Fruit fly (Drosophila melanogaster) whole organism, embryonic: ENCODE data around the gene CheA7a.

Experiments used
- Adf1 ChIP-seq: fragments of 200-800 bp; sonication (Bioruptor generic); IDR thresholded peaks from 2 replicates; pipeline ENCODE4 v1.3.6; 2022; ENCODE audit warnings: missing biosample characterization, missing genetic modification characterization
- CG11696 ChIP-seq: fragments of 200-800 bp; sonication (Bioruptor generic); IDR thresholded peaks from 2 replicates; pipeline ENCODE4 v1.3.6; 2022; ENCODE audit warnings: missing biosample characterization, missing genetic modification characterization
- CG12155 ChIP-seq: fragments of 200-800 bp; sonication (Bioruptor generic); optimal IDR thresholded peaks from 3 replicates; lab custom pipeline; 2016; ENCODE audit warnings: missing biosample characterization, missing genetic modification characterization
- CG12236 ChIP-seq: fragments of 200-800 bp; sonication (Bioruptor generic); optimal IDR thresholded peaks from 2 replicates; lab custom pipeline; 2016; ENCODE audit warnings: missing biosample characterization, missing genetic modification characterization
- CG13624 ChIP-seq: fragments of 200-800 bp; sonication (Bioruptor generic); optimal IDR thresholded peaks from 2 replicates; lab custom pipeline; 2016; ENCODE audit warnings: missing biosample characterization, missing genetic modification characterization
- CG17361 ChIP-seq: fragments of 200-800 bp; sonication (Bioruptor generic); IDR thresholded peaks from 3 replicates; pipeline ENCODE4 v1.3.6; 2022; ENCODE audit warnings: missing biosample characterization, missing genetic modification characterization
- CG1792 ChIP-seq: fragments of 200-800 bp; sonication (Bioruptor generic); optimal IDR thresholded peaks from 2 replicates; lab custom pipeline; 2016; ENCODE audit warnings: missing biosample characterization, missing genetic modification characterization
- CG18011 ChIP-seq: fragments of 200-800 bp; sonication (Bioruptor generic); optimal IDR thresholded peaks from 2 replicates; lab custom pipeline; 2017; ENCODE audit warnings: missing biosample characterization, missing genetic modification characterization, mild to moderate bottlenecking, moderate library complexity, missing genotype
- CG32772 ChIP-seq: fragments of 200-800 bp; sonication (Bioruptor generic); IDR thresholded peaks from 2 replicates; pipeline ENCODE4 v1.3.6; 2022; ENCODE audit warnings: missing biosample characterization, missing genetic modification characterization
- CG33557 ChIP-seq: fragments of 200-800 bp; sonication (Bioruptor generic); optimal IDR thresholded peaks from 2 replicates; lab custom pipeline; 2019; ENCODE audit warnings: missing biosample characterization, mild to moderate bottlenecking, missing genetic modification characterization, moderate library complexity
- CG3995 ChIP-seq: fragments of 200-800 bp; sonication (Bioruptor generic); optimal IDR thresholded peaks from 3 replicates; lab custom pipeline; 2016; ENCODE audit warnings: missing biosample characterization, missing genetic modification characterization
- CG4360 ChIP-seq: fragments of 200-800 bp; sonication (Bioruptor generic); IDR thresholded peaks from 2 replicates; pipeline ENCODE4 v1.3.6; 2022; ENCODE audit warnings: missing biosample characterization, missing genetic modification characterization
- CG6683 ChIP-seq: fragments of 200-800 bp; sonication (Bioruptor generic); optimal IDR thresholded peaks from 2 replicates; lab custom pipeline; 2017; ENCODE audit warnings: missing biosample characterization, mild to moderate bottlenecking, missing genetic modification characterization, missing genetic modification reagents
- CG6689 ChIP-seq: fragments of 200-800 bp; sonication (Bioruptor generic); IDR thresholded peaks from 2 replicates; pipeline ENCODE4 v1.3.6; 2022; ENCODE audit warnings: missing biosample characterization, missing genetic modification characterization
- CG6854 ChIP-seq: fragments of 200-800 bp; sonication (Bioruptor generic); optimal IDR thresholded peaks from 3 replicates; lab custom pipeline; 2017; ENCODE audit warnings: missing biosample characterization, mild to moderate bottlenecking, missing genetic modification characterization
- CG7839 ChIP-seq: fragments of 200-800 bp; sonication (Bioruptor generic); optimal IDR thresholded peaks from 3 replicates; lab custom pipeline; 2018; ENCODE audit warnings: missing biosample characterization, mild to moderate bottlenecking, missing genetic modification characterization, moderate library complexity
- CG8944 ChIP-seq: fragments of 200-800 bp; sonication (Bioruptor generic); optimal IDR thresholded peaks from 3 replicates; lab custom pipeline; 2016; ENCODE audit warnings: missing biosample characterization, missing genetic modification characterization
- CG9215 ChIP-seq: fragments of 200-800 bp; sonication (Bioruptor generic); IDR thresholded peaks from 2 replicates; pipeline ENCODE4 v1.3.6; 2022; ENCODE audit warnings: missing biosample characterization, missing genetic modification characterization
- CG9437 ChIP-seq: fragments of 200-800 bp; sonication (Bioruptor generic); optimal IDR thresholded peaks from 2 replicates; lab custom pipeline; 2018; ENCODE audit warnings: missing biosample characterization, mild to moderate bottlenecking, missing genetic modification characterization
- CTCF ChIP-seq: fragments of 200-800 bp; sonication (Bioruptor generic); optimal IDR thresholded peaks from 2 replicates; lab custom pipeline; 2017; ENCODE audit warnings: missing biosample characterization, mild to moderate bottlenecking, missing genetic modification characterization, moderate library complexity
- Elba2 ChIP-seq: fragments of 200-800 bp; sonication (Bioruptor generic); optimal IDR thresholded peaks from 3 replicates; lab custom pipeline; 2016; ENCODE audit warnings: missing biosample characterization, missing genetic modification characterization
- Ets65A ChIP-seq: fragments of 200-800 bp; sonication (Bioruptor generic); peaks from one replicate; lab custom pipeline; 2016; ENCODE audit warnings: missing biosample characterization, missing genetic modification characterization
- Gsc ChIP-seq: fragments of 200-800 bp; sonication (Bioruptor generic); IDR thresholded peaks from 2 replicates; pipeline ENCODE4 v1.3.6; 2022; ENCODE audit warnings: missing biosample characterization, missing genetic modification characterization
- HLH4C ChIP-seq: fragments of 200-800 bp; sonication (Bioruptor generic); IDR thresholded peaks from 3 replicates; pipeline ENCODE4 v1.3.6; 2022; ENCODE audit warnings: missing biosample characterization, missing genetic modification characterization; ENCODE audit not compliant: partially characterized antibody
- Hr51 ChIP-seq, 2 experiments: fragments of 200-800 bp; sonication (Bioruptor generic); optimal IDR thresholded peaks; 2 replicates in 1 of 2; 3 replicates in 1 of 2; lab custom pipeline; 2016 to 2018; ENCODE audit warnings: missing biosample characterization in 2 of 2, missing genetic modification characterization in 2 of 2, mild to moderate bottlenecking in 1 of 2, moderate library complexity in 1 of 2
- Lhr ChIP-seq: fragments of 200-800 bp; sonication (Bioruptor generic); optimal IDR thresholded peaks from 3 replicates; lab custom pipeline; 2017; ENCODE audit warnings: mild to moderate bottlenecking, missing biosample characterization, missing genetic modification reagents, missing genetic modification characterization
- MBD-R2 ChIP-seq: fragments of 200-800 bp; sonication (Bioruptor generic); IDR thresholded peaks from 2 replicates; pipeline ENCODE4 v1.3.6; 2022; ENCODE audit warnings: missing biosample characterization, missing genetic modification characterization
- Oli ChIP-seq: fragments of 200-800 bp; sonication (Bioruptor generic); optimal IDR thresholded peaks from 2 replicates; lab custom pipeline; 2018; ENCODE audit warnings: missing biosample characterization, mild to moderate bottlenecking, missing genetic modification characterization, moderate library complexity
- Optix ChIP-seq: fragments of 200-800 bp; sonication (Bioruptor generic); IDR thresholded peaks from 3 replicates; pipeline ENCODE4 v1.3.6; 2022; ENCODE audit warnings: missing biosample characterization, missing genetic modification characterization
- Sin3A ChIP-seq: fragments of >200 bp; optimal IDR thresholded peaks from 2 replicates; lab custom pipeline; 2018
- Spps ChIP-seq: fragments of 200-800 bp; sonication (Bioruptor generic); optimal IDR thresholded peaks from 2 replicates; lab custom pipeline; 2018; ENCODE audit warnings: missing biosample characterization, mild to moderate bottlenecking, missing genetic modification characterization
- Xbp1 ChIP-seq: fragments of 200-800 bp; sonication (Bioruptor generic); optimal IDR thresholded peaks from 3 replicates; lab custom pipeline; 2016; ENCODE audit warnings: missing biosample characterization, mild to moderate bottlenecking, missing genetic modification characterization
- ac ChIP-seq: fragments of 200-800 bp; sonication (Bioruptor generic); optimal IDR thresholded peaks from 3 replicates; lab custom pipeline; 2017; ENCODE audit warnings: missing biosample characterization, mild to moderate bottlenecking, missing genetic modification characterization
- ato ChIP-seq: fragments of 200-800 bp; sonication (Bioruptor generic); IDR thresholded peaks from 2 replicates; pipeline ENCODE4 v1.3.6; 2022; ENCODE audit warnings: missing biosample characterization, missing genetic modification characterization; ENCODE audit not compliant: partially characterized antibody
- az2 ChIP-seq: fragments of 200-800 bp; sonication (Bioruptor generic); optimal IDR thresholded peaks from 3 replicates; lab custom pipeline; 2016; ENCODE audit warnings: missing biosample characterization, missing genetic modification characterization
- bbx ChIP-seq: fragments of 200-800 bp; sonication (Bioruptor generic); IDR thresholded peaks from 2 replicates; pipeline ENCODE4 v1.3.6; 2022; ENCODE audit warnings: missing biosample characterization, missing genetic modification characterization; ENCODE audit not compliant: partially characterized antibody
- br ChIP-seq: fragments of >200 bp; optimal IDR thresholded peaks from 2 replicates; lab custom pipeline; 2017
- cato ChIP-seq: fragments of 200-800 bp; sonication (Bioruptor generic); optimal IDR thresholded peaks from 2 replicates; lab custom pipeline; 2016; ENCODE audit warnings: missing biosample characterization, missing genetic modification characterization, borderline replicate concordance
- corto ChIP-seq: fragments of 200-800 bp; sonication (Bioruptor generic); optimal IDR thresholded peaks from 2 replicates; lab custom pipeline; 2016; ENCODE audit warnings: missing biosample characterization, mild to moderate bottlenecking, missing genetic modification characterization, moderate library complexity
- disco-r ChIP-seq: fragments of 200-800 bp; sonication (Bioruptor generic); optimal IDR thresholded peaks from 2 replicates; lab custom pipeline; 2016; ENCODE audit warnings: missing biosample characterization, missing genetic modification characterization
- dysf ChIP-seq: fragments of 200-800 bp; sonication (Bioruptor generic); IDR thresholded peaks from 3 replicates; pipeline ENCODE4 v1.3.6; 2022; ENCODE audit warnings: missing biosample characterization, missing genetic modification characterization
- fd3F ChIP-seq: fragments of 200-800 bp; sonication (Bioruptor generic); optimal IDR thresholded peaks from 2 replicates; lab custom pipeline; 2018; ENCODE audit warnings: missing biosample characterization, mild to moderate bottlenecking, missing genetic modification characterization, moderate library complexity
- ind ChIP-seq: fragments of 200-800 bp; sonication (Bioruptor generic); optimal IDR thresholded peaks from 3 replicates; lab custom pipeline; 2016; ENCODE audit warnings: missing biosample characterization, missing genetic modification characterization
- jing ChIP-seq: fragments of 200-800 bp; sonication (Bioruptor generic); optimal IDR thresholded peaks from 2 replicates; lab custom pipeline; 2018; ENCODE audit warnings: missing biosample characterization, mild to moderate bottlenecking, missing genetic modification characterization
- lbe ChIP-seq: fragments of 200-800 bp; sonication (Bioruptor generic); optimal IDR thresholded peaks from 2 replicates; lab custom pipeline; 2016; ENCODE audit warnings: missing biosample characterization, mild to moderate bottlenecking, missing genetic modification characterization
- nau ChIP-seq: fragments of 200-800 bp; sonication (Bioruptor generic); optimal IDR thresholded peaks from 3 replicates; lab custom pipeline; 2017; ENCODE audit warnings: missing biosample characterization, mild to moderate bottlenecking, missing genetic modification characterization, missing genetic modification reagents
- sd ChIP-seq: fragments of 200-800 bp; sonication (Bioruptor generic); optimal IDR thresholded peaks from 3 replicates; lab custom pipeline; 2018; ENCODE audit warnings: missing biosample characterization, mild to moderate bottlenecking, missing genetic modification characterization, moderate library complexity
- sisA ChIP-seq: fragments of 200-800 bp; sonication (Bioruptor generic); IDR thresholded peaks from 2 replicates; pipeline ENCODE4 v1.3.6; 2022; ENCODE audit warnings: missing biosample characterization, missing genetic modification characterization
- tin ChIP-seq: fragments of 200-800 bp; sonication (Bioruptor generic); optimal IDR thresholded peaks from 3 replicates; lab custom pipeline; 2016; ENCODE audit warnings: missing biosample characterization, missing genetic modification characterization
- unpg ChIP-seq: fragments of 200-800 bp; sonication (Bioruptor generic); optimal IDR thresholded peaks from 3 replicates; lab custom pipeline; 2018; ENCODE audit warnings: missing biosample characterization, mild to moderate bottlenecking, missing genetic modification characterization, moderate library complexity

CheA7a gene

DNA sequence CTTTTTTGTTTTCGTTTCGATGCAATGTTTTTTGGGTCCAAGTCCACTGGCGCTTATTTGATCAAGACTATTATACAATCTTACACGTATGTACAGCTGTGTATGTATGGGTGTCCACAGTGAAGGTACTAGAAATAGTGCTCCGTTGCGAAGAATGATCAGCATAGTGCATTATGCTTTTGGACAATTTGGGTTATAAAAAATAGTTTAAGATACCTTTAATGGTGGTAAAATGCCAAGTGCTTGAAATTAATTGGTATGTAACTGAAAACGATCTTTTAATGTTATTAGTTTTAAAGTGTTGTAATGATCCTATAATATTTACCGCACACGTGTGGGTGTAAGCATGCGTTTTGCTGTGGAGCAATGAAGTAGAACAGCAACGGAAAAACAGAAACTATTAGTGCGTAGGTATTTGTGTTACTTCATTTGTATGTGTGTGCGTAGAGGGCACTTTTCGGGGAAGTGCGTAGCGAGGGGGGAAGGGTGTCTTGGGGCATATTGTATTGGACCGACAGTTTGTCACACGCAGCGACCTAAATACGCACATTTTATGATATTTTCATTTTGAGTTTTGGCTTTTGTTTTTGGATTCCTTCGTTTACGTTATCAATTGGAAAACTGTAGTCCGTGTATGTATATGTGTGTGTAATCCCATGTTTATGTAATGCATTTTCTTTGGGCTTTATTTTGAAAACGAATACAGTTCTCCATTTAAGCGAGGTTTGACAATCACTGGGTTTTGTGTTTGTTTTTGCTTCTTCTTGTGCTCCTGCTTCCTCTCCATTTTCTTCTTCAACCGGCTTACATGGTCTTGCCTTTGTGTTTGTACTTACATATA lies 41.6 kb upstream of the CheA7a start (continued):
- TF ChIP-seq CG13624 (GFP tag; lab: Kevin White, UChicago) (peak; percentile 84), CG18011 (peak; percentile 61), corto (no peak), unpg (GFP tag; lab: Kevin White, UChicago) (peak; percentile 95), ato (GFP tag; lab: Robert Waterston, UW) (no peak), CG12155 (GFP tag; lab: Kevin White, UChicago) (peak; percentile 72), CG6683 (GFP tag; lab: Kevin White, UChicago) (peak; percentile 69), HLH4C (GFP tag; lab: Robert Waterston, UW) (no peak), nau (GFP tag; lab: Kevin White, UChicago) (peak; percentile 86), Sin3A (lab: Kevin White, UChicago) (no peak), Hr51 (GFP tag; optimal IDR thresholded peaks at IDR 0.05; lab: Kevin White, UChicago) (peak; percentile 69 to 95), Lhr (peak; percentile 76), CTCF (GFP tag; lab: Kevin White, UChicago) (peak; percentile 58), ac (peak; percentile 82), MBD-R2 (GFP tag; lab: Robert Waterston, UW) (peak; percentile 48; the same call in 1 of the 2 replicates), CG11696 (GFP tag; lab: Robert Waterston, UW) (peak; percentile 99), Ets65A (GFP tag; lab: Kevin White, UChicago) (peak; percentile 99), jing (GFP tag; lab: Kevin White, UChicago) (peak; percentile 91), CG8944 (GFP tag; lab: Kevin White, UChicago) (peak; percentile 89), CG6689 (peak; percentile 92), disco-r (GFP tag; lab: Kevin White, UChicago) (peak; percentile 71), Xbp1 (peak; percentile 91), CG17361 (peak; percentile 68), CG7839 (tag; lab: Kevin White, UChicago) (peak; percentile 95), CG32772 (GFP tag; lab: Robert Waterston, UW) (peak; percentile 87), ind (GFP tag; lab: Kevin White, UChicago) (peak; percentile 89), sd (tag; lab: Kevin White, UChicago) (peak; percentile 71), Optix (GFP tag; lab: Robert Waterston, UW) (peak; percentile 80; the same call in 2 of the 3 replicates), lbe (GFP tag; lab: Kevin White, UChicago) (no peak), CG9215 (peak; percentile 69), CG1792 (peak; percentile 82), CG33557 (GFP tag; lab: Kevin White, UChicago) (peak; percentile 87), br (lab: Kevin White, UChicago) (no peak), cato (peak; percentile 86), bbx (no peak), Oli (tag; lab: Kevin White, UChicago) (peak; percentile 96), tin (GFP tag; lab: Kevin White, UChicago) (peak; percentile 91), CG3995 (GFP tag; lab: Kevin White, UChicago) (peak; percentile 15), fd3F (GFP tag; lab: Kevin White, UChicago) (peak; percentile 76), Elba2 (GFP tag; lab: Kevin White, UChicago) (no peak), dysf (GFP tag; lab: Robert Waterston, UW) (peak; percentile 91), CG9437 (GFP tag; lab: Kevin White, UChicago) (peak; percentile 86), Spps (tag; lab: Kevin White, UChicago) (peak; percentile 84), CG4360 (GFP tag; lab: Robert Waterston, UW) (peak; percentile 62), CG12236 (peak; percentile 89), sisA (GFP tag; lab: Robert Waterston, UW) (peak; percentile 88), Gsc (peak; percentile 68), CG6854 (GFP tag; lab: Kevin White, UChicago) (peak; percentile 69), Adf1 (GFP tag; lab: Robert Waterston, UW) (no peak), az2 (GFP tag; lab: Kevin White, UChicago) (peak; percentile 91)
